Worm (Caenorhabditis elegans) whole organism, young adult: ENCODE measurements around the gene Y57G11C.1144.

Experiments
- aptf-2 ChIP-seq: fragments of 200-800 bp; sonication (Bioruptor generic); conservative IDR thresholded peaks from 2 replicates; pipeline ENCODE4 v1.3.6; 2022; ENCODE audit warnings: missing genetic modification reagents, missing genetic modification characterization, missing compliant biosample characterization
- bed-1 ChIP-seq: fragments of 200-800 bp; sonication (Bioruptor generic); IDR thresholded peaks from 2 replicates; pipeline ENCODE4 v1.3.6; 2022; ENCODE audit warnings: missing genetic modification reagents, missing genetic modification characterization, missing compliant biosample characterization
- somi-1 ChIP-seq: fragments of 200-800 bp; sonication (Bioruptor generic); optimal IDR thresholded peaks from 2 replicates; lab custom pipeline; 2018; ENCODE audit warnings: mild to moderate bottlenecking, missing genetic modification characterization, missing compliant biosample characterization
- unc-130 ChIP-seq: sonication (generic microtip); optimal IDR thresholded peaks from 2 replicates; lab custom pipeline; 2016; ENCODE audit warnings: missing genetic modification reagents, missing genetic modification characterization, missing compliant biosample characterization
- unc-62 ChIP-seq: fragments of 150-350 bp; optimal IDR thresholded peaks from 2 replicates; lab custom pipeline; 2014; ENCODE audit warnings: missing biosample characterization, missing genetic modification reagents, missing genetic modification characterization

DNA sequence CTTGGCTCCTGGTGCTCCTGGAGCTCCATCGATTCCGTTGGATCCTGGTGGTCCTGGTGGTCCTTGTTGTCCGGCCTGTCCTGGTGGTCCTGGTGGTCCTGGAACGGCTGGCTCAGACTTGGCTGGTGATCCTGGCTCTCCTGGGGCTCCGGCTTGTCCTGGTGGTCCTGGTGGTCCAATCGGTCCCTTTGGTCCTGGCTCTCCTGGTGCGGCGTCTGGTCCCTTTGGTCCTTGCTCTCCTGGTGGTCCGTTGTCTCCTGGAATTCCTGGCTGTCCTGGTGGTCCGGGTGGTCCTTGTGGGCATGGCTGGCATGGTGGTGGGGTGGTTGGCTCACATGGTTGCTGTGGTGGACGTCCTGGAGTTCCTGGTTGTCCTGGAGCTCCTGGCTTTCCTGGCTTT is 48.7 kb downstream of the Y57G11C.1144 start:
- TF ChIP-seq unc-62 (GFP tag; lab: Kevin White, UChicago) (no peak), somi-1 (no peak), bed-1 (GFP tag; lab: Robert Waterston, UW) (no peak), aptf-2 (no peak), unc-130 (GFP tag; lab: Kevin White, UChicago) (no peak)
